Worm (Caenorhabditis elegans) whole organism, L4 larva: Measurements from ENCODE around the gene srj-37.

ENCODE experiments used
- Y75B8A.6 ChIP-seq: fragments of 200-800 bp; sonication (Bioruptor generic); IDR thresholded peaks from 2 replicates; pipeline ENCODE4 v1.3.6; 2022; ENCODE audit warnings: missing genetic modification reagents, missing genetic modification characterization, missing compliant biosample characterization
- ZK546.5 ChIP-seq, 2 experiments: sonication (generic microtip); optimal IDR thresholded peaks; 2 replicates each; lab custom pipeline; 2017; ENCODE audit warnings: missing biosample characterization in 2 of 2, missing genetic modification characterization in 2 of 2
- fos-1 ChIP-seq: fragments of 150-350 bp; optimal IDR thresholded peaks from 2 replicates; lab custom pipeline; 2014; ENCODE audit warnings: missing biosample characterization, missing genetic modification characterization
- pqm-1 ChIP-seq: sonication (generic microtip); optimal IDR thresholded peaks from 2 replicates; lab custom pipeline; 2017; ENCODE audit warnings: missing biosample characterization, missing genetic modification characterization
- unc-39 ChIP-seq: sonication (generic microtip); optimal IDR thresholded peaks from 2 replicates; lab custom pipeline; 2017; ENCODE audit warnings: missing biosample characterization, missing genetic modification characterization

- no peak for TF ChIP-seq ZK546.5 (tag; optimal IDR thresholded peaks at IDR 0.05; lab: Kevin White, UChicago)
- no peak for TF ChIP-seq unc-39 (tag; lab: Kevin White, UChicago)
- TF ChIP-seq Y75B8A.6 (GFP tag; lab: Robert Waterston, UW) = no peak
- TF ChIP-seq pqm-1 (tag; lab: Kevin White, UChicago) = no peak
- TF ChIP-seq fos-1 (tag; lab: Kevin White, UChicago) = no peak
Observed at ce11 chrV:634855-635254, 3.6 kb upstream of the srj-37 start, which contains the start of gene F48G7.10.
